Worm (Caenorhabditis elegans): ENCODE measurements around the gene ZK632.4.
A peak's percentile ranks its signal among the peaks of the same experiment; 100 is the strongest.

The ZK632.4 gene

ce11 chrIII:9765465-9765900 lies 41.8 kb downstream of the ZK632.4 start (continued):
- TF ChIP-seq ZK185.1 (tag; optimal IDR thresholded peaks at IDR 0.05; ENCODE audit: poor library complexity, severe bottlenecking) (peak; percentile 90), atf-7 (tag; optimal IDR thresholded peaks at IDR 0.05) (peak; percentile 97), Y53G8AR.9 (GFP tag; conservative IDR thresholded peaks at IDR 0.05) (peak; percentile 98), Y53F4B.3 (GFP tag; IDR thresholded peaks at IDR 0.05) (no peak), madf-8 (GFP tag; conservative IDR thresholded peaks at IDR 0.05) (no peak), dox-1 (GFP tag; IDR thresholded peaks at IDR 0.05) (peak; percentile 97), rcor-1 (GFP tag; IDR thresholded peaks at IDR 0.05) (peak; percentile 92), nhr-179 (tag; optimal IDR thresholded peaks at IDR 0.05) (no peak), rpc-1 (optimal IDR thresholded peaks at IDR 0.05) (peak; percentile 19), rpc-1 (tag; optimal IDR thresholded peaks at IDR 0.05) (no peak), ccch-3 (GFP tag; optimal IDR thresholded peaks at IDR 0.05) (peak; percentile 59), ama-1 (optimal IDR thresholded peaks at IDR 0.05) (peak; percentile 90), ama-1 (GFP tag; optimal IDR thresholded peaks at IDR 0.05) (peak in 1 of 2 experiments; percentile 78), rec-8 (tag; optimal IDR thresholded peaks at IDR 0.05) (no peak), lin-26 (GFP tag; IDR thresholded peaks at IDR 0.05) (peak; percentile 91), hlh-12 (tag; optimal IDR thresholded peaks at IDR 0.05) (no peak), nfya-2 (GFP tag; IDR thresholded peaks at IDR 0.05) (0 out of 2 replicates have a peak, but pooled peaks have one; percentile 87), Y79H2A.3 (GFP tag; conservative IDR thresholded peaks at IDR 0.05) (no peak; the same call in 1 of the 2 replicates), ekl-4 (GFP tag; IDR thresholded peaks at IDR 0.05) (peak; percentile 99), repo-1 (tag; optimal IDR thresholded peaks at IDR 0.05) (peak; percentile 98), die-1 (tag; optimal IDR thresholded peaks at IDR 0.05) (peak; percentile 62), F52B5.7 (tag; optimal IDR thresholded peaks at IDR 0.05) (peak; percentile 97), K12H6.12 (tag; optimal IDR thresholded peaks at IDR 0.05) (peak; percentile 100), Y56A3A.18 (GFP tag; IDR thresholded peaks at IDR 0.05) (peak; percentile 94), egrh-3 (GFP tag; IDR thresholded peaks at IDR 0.05) (peak; percentile 54), ztf-22 (GFP tag; optimal IDR thresholded peaks at IDR 0.05) (peak; percentile 97), sptf-2 (GFP tag; optimal IDR thresholded peaks at IDR 0.05) (peak; percentile 17), dpl-1 (GFP tag; optimal IDR thresholded peaks at IDR 0.05) (peak; percentile 19), ztf-3 (GFP tag; optimal IDR thresholded peaks at IDR 0.05) (peak; percentile 97), zfh-2 (GFP tag; conservative IDR thresholded peaks at IDR 0.05) (peak; percentile 99), unc-62 (GFP tag; optimal IDR thresholded peaks at IDR 0.05) (peak; percentile 37), cebp-2 (GFP tag; IDR thresholded peaks at IDR 0.05) (peak; percentile 95), D2030.7 (GFP tag; IDR thresholded peaks at IDR 0.05) (0 out of 2 replicates have a peak, but pooled peaks have one; percentile 16), F49E8.2 (tag; optimal IDR thresholded peaks at IDR 0.05; ENCODE audit: insufficient read depth) (no peak), nhr-80 (tag; optimal IDR thresholded peaks at IDR 0.05) (peak; percentile 97), cebp-1 (GFP tag; IDR thresholded peaks at IDR 0.05) (peak; percentile 84), cebp-1 (tag; optimal IDR thresholded peaks at IDR 0.05) (peak; percentile 97), C17E4.6 (GFP tag; IDR thresholded peaks at IDR 0.05) (peak; percentile 96), ceh-27 (GFP tag; optimal IDR thresholded peaks at IDR 0.05) (peak; percentile 98), pbrm-1 (GFP tag; IDR thresholded peaks at IDR 0.05) (peak; percentile 97), nfya-1 (tag; optimal IDR thresholded peaks at IDR 0.05; ENCODE audit: borderline replicate concordance, insufficient read depth) (no peak), F33H1.4 (GFP tag; IDR thresholded peaks at IDR 0.05) (peak; percentile 91), lin-35 (GFP tag; optimal IDR thresholded peaks at IDR 0.05) (peak in 2 of 3 experiments; percentile 44 to 94), ceh-40 (GFP tag; IDR thresholded peaks at IDR 0.05) (peak; percentile 79), bed-2 (GFP tag; IDR thresholded peaks at IDR 0.05) (no peak), lir-1 (GFP tag; conservative IDR thresholded peaks at IDR 0.05) (peak; percentile 92), snpc-1.3 (tag; optimal IDR thresholded peaks at IDR 0.05; ENCODE audit: insufficient read depth) (peak; percentile 21), F39B2.1 (GFP tag; IDR thresholded peaks at IDR 0.05) (peak; percentile 77), egl-44 (GFP tag; IDR thresholded peaks at IDR 0.05) (peak; percentile 96)

All from whole organism, young adult.